Fruit fly (Drosophila melanogaster): Measurements from ENCODE around the gene PGRP-LB.

The PGRP-LB gene

dm6 chr3R:11452041-11452440 is 8.3 kb downstream of the PGRP-LB start:
- TF ChIP-seq usp (GFP tag; optimal IDR thresholded peaks at IDR 0.05) (no peak), psq (optimal IDR thresholded peaks at IDR 0.05) (no peak), pan (optimal IDR thresholded peaks at IDR 0.05) (no peak), EcR (GFP tag; optimal IDR thresholded peaks at IDR 0.05) (no peak), CG8478 (optimal IDR thresholded peaks at IDR 0.05) (no peak), Dll (optimal IDR thresholded peaks at IDR 0.05) (no peak)

dm6 chr3R:11451207-11451841 is 9.0 kb downstream of the PGRP-LB start, which contains the start of gene sals:
sals (minus strand) TSS chr3R:11451791.
- no peak for TF ChIP-seq psq (optimal IDR thresholded peaks at IDR 0.05)
- no peak for TF ChIP-seq pan (optimal IDR thresholded peaks at IDR 0.05)
- TF ChIP-seq CG8478 (optimal IDR thresholded peaks at IDR 0.05): no peak
- no peak for TF ChIP-seq usp (GFP tag; optimal IDR thresholded peaks at IDR 0.05)
- no peak for TF ChIP-seq Dll (optimal IDR thresholded peaks at IDR 0.05)
- TF ChIP-seq EcR (GFP tag; optimal IDR thresholded peaks at IDR 0.05): no peak

- TF ChIP-seq CG8478 (optimal IDR thresholded peaks at IDR 0.05): no peak
- TF ChIP-seq pan (optimal IDR thresholded peaks at IDR 0.05): no peak
- no peak for TF ChIP-seq EcR (GFP tag; optimal IDR thresholded peaks at IDR 0.05)
- no peak for TF ChIP-seq psq (optimal IDR thresholded peaks at IDR 0.05)
- no peak for TF ChIP-seq usp (GFP tag; optimal IDR thresholded peaks at IDR 0.05)
- TF ChIP-seq Dll (optimal IDR thresholded peaks at IDR 0.05): no peak
These were observed 10.7 kb downstream of the PGRP-LB start for dm6 chr3R:11449688-11450087.

dm6 chr3R:11441038-11441437 is 19.3 kb downstream of the PGRP-LB start:
- TF ChIP-seq usp (GFP tag; optimal IDR thresholded peaks at IDR 0.05) (no peak), pan (optimal IDR thresholded peaks at IDR 0.05) (no peak), CG8478 (optimal IDR thresholded peaks at IDR 0.05) (no peak), Dll (optimal IDR thresholded peaks at IDR 0.05) (no peak), EcR (GFP tag; optimal IDR thresholded peaks at IDR 0.05) (no peak), psq (optimal IDR thresholded peaks at IDR 0.05) (no peak)

dm6 chr3R:11437528-11437927 is 22.8 kb downstream of the PGRP-LB start, which contains the start of gene CG17230:
CG17230 (plus strand) TSS chr3R:11437785.
- TF ChIP-seq usp (GFP tag; optimal IDR thresholded peaks at IDR 0.05) (no peak), psq (optimal IDR thresholded peaks at IDR 0.05) (no peak), Dll (optimal IDR thresholded peaks at IDR 0.05) (no peak), EcR (GFP tag; optimal IDR thresholded peaks at IDR 0.05) (no peak), CG8478 (optimal IDR thresholded peaks at IDR 0.05) (no peak), pan (optimal IDR thresholded peaks at IDR 0.05) (no peak)

dm6 chr3R:11435537-11436234 is 24.7 kb downstream of the PGRP-LB start, which contains the start of the genes Exd2 and CG5281:
Exd2 (minus strand) TSS chr3R:11435703.
CG5281 (plus strand) TSS chr3R:11435850.
- TF ChIP-seq psq (optimal IDR thresholded peaks at IDR 0.05) (no peak), EcR (GFP tag; optimal IDR thresholded peaks at IDR 0.05) (no peak), usp (GFP tag; optimal IDR thresholded peaks at IDR 0.05) (no peak), pan (optimal IDR thresholded peaks at IDR 0.05) (no peak), Dll (optimal IDR thresholded peaks at IDR 0.05) (no peak), CG8478 (optimal IDR thresholded peaks at IDR 0.05) (no peak)

- TF ChIP-seq CG8478 (optimal IDR thresholded peaks at IDR 0.05): no peak
- no peak for TF ChIP-seq pan (optimal IDR thresholded peaks at IDR 0.05)
- no peak for TF ChIP-seq EcR (GFP tag; optimal IDR thresholded peaks at IDR 0.05)
- no peak for TF ChIP-seq usp (GFP tag; optimal IDR thresholded peaks at IDR 0.05)
- TF ChIP-seq psq (optimal IDR thresholded peaks at IDR 0.05): no peak
- no peak for TF ChIP-seq Dll (optimal IDR thresholded peaks at IDR 0.05)
These were observed 28.9 kb downstream of the PGRP-LB start, which contains the start of the genes RpL24-like and CG5276 for dm6 chr3R:11431395-11431977. RpL24-like (minus strand) TSS chr3R:11431582. CG5276 (plus strand) TSS chr3R:11431738.

dm6 chr3R:11430307-11430706 is 30.0 kb downstream of the PGRP-LB start:
- TF ChIP-seq usp (GFP tag; optimal IDR thresholded peaks at IDR 0.05): no peak
- no peak for TF ChIP-seq EcR (GFP tag; optimal IDR thresholded peaks at IDR 0.05)
- TF ChIP-seq psq (optimal IDR thresholded peaks at IDR 0.05): no peak
- TF ChIP-seq CG8478 (optimal IDR thresholded peaks at IDR 0.05): no peak
- no peak for TF ChIP-seq pan (optimal IDR thresholded peaks at IDR 0.05)
- TF ChIP-seq Dll (optimal IDR thresholded peaks at IDR 0.05): no peak

- TF ChIP-seq pan (optimal IDR thresholded peaks at IDR 0.05): no peak
- TF ChIP-seq EcR (GFP tag; optimal IDR thresholded peaks at IDR 0.05): no peak
- TF ChIP-seq Dll (optimal IDR thresholded peaks at IDR 0.05): no peak
- TF ChIP-seq usp (GFP tag; optimal IDR thresholded peaks at IDR 0.05): no peak
- TF ChIP-seq CG8478 (optimal IDR thresholded peaks at IDR 0.05): no peak
- TF ChIP-seq psq (optimal IDR thresholded peaks at IDR 0.05): no peak
These were observed 30.5 kb downstream of the PGRP-LB start, which contains the start of gene Dtd for dm6 chr3R:11429814-11430213. Dtd (plus strand) TSS chr3R:11430061.

- TF ChIP-seq CG8478 (optimal IDR thresholded peaks at IDR 0.05) (no peak), pan (optimal IDR thresholded peaks at IDR 0.05) (no peak), Dll (optimal IDR thresholded peaks at IDR 0.05) (no peak), EcR (GFP tag; optimal IDR thresholded peaks at IDR 0.05) (no peak), psq (optimal IDR thresholded peaks at IDR 0.05) (no peak), usp (GFP tag; optimal IDR thresholded peaks at IDR 0.05) (no peak)
These were observed 38.7 kb downstream of the PGRP-LB start, which contains the start of the genes ninaG and Sptz for dm6 chr3R:11421643-11422122. ninaG (minus strand) TSS chr3R:11421693. Sptz (plus strand) TSS chr3R:11422092.

- TF ChIP-seq Dll (optimal IDR thresholded peaks at IDR 0.05): no peak
These were observed 41.8 kb downstream of the PGRP-LB start, which contains the start of the genes bumpel and CG45676 for dm6 chr3R:11418568-11418967. bumpel (minus strand) TSS chr3R:11418668. CG45676 (plus strand) TSS chr3R:11418885.

Data from whole organism.